Worm (Caenorhabditis elegans): ENCODE measurements around the gene C10C6.3.
A peak's percentile ranks its signal among the peaks of the same experiment; 100 is the strongest.

- TF ChIP-seq nhr-11 (tag; optimal IDR thresholded peaks at IDR 0.05) (no peak), unc-62 (GFP tag; optimal IDR thresholded peaks at IDR 0.05) (no peak), ztf-11 (tag; optimal IDR thresholded peaks at IDR 0.05) (no peak), pha-4 (tag; optimal IDR thresholded peaks at IDR 0.05) (peak; percentile 60), ceh-28 (tag; optimal IDR thresholded peaks at IDR 0.05) (no peak), sea-2 (GFP tag; optimal IDR thresholded peaks at IDR 0.05) (no peak), ama-1 (optimal IDR thresholded peaks at IDR 0.05) (peak; percentile 53), elt-3 (tag; optimal IDR thresholded peaks at IDR 0.05) (no peak), nhr-237 (tag; optimal IDR thresholded peaks at IDR 0.05) (no peak), skn-1 (tag; optimal IDR thresholded peaks at IDR 0.05) (peak; percentile 71), lin-39 (tag; optimal IDR thresholded peaks at IDR 0.05) (no peak)
Measured at ce11 chrIV:11480027-11480896, 15.2 kb upstream of the C10C6.3 start, which contains the start of the genes mbf-1 and nse-4.
